Worm (Caenorhabditis elegans): ENCODE results near the gene rbmx-2.
A peak's percentile ranks its signal among the peaks of the same experiment; 100 is the strongest.

The rbmx-2 gene

ce11 chrII:6219346-6219745 lies 22.6 kb upstream of the rbmx-2 start, which contains the start of gene mks-2:
Gene mks-2, minus strand, starts transcription at chrII:6219446.
- TF ChIP-seq unc-98 (GFP tag; IDR thresholded peaks at IDR 0.05) (no peak), zip-4 (GFP tag; optimal IDR thresholded peaks at IDR 0.05) (no peak), pag-3 (tag; optimal IDR thresholded peaks at IDR 0.05; ENCODE audit: borderline replicate concordance, insufficient read depth) (no peak), grh-1 (GFP tag; IDR thresholded peaks at IDR 0.05) (no peak), isw-1 (GFP tag; IDR thresholded peaks at IDR 0.05) (no peak), lin-15B (tag; optimal IDR thresholded peaks at IDR 0.05) (no peak), snu-23 (GFP tag; optimal IDR thresholded peaks at IDR 0.05) (no peak), Y116A8C.19 (tag; optimal IDR thresholded peaks at IDR 0.05; ENCODE audit: borderline replicate concordance) (no peak), C16A3.4 (tag; optimal IDR thresholded peaks at IDR 0.05) (no peak), blmp-1 (tag; optimal IDR thresholded peaks at IDR 0.05) (no peak), hlh-4 (tag; optimal IDR thresholded peaks at IDR 0.05) (no peak), mab-9 (GFP tag; IDR thresholded peaks at IDR 0.05) (no peak), unc-130 (tag; optimal IDR thresholded peaks at IDR 0.05) (no peak), ceh-82 (tag; optimal IDR thresholded peaks at IDR 0.05) (no peak), nhr-11 (tag; optimal IDR thresholded peaks at IDR 0.05) (no peak), nhr-12 (tag; optimal IDR thresholded peaks at IDR 0.05) (no peak)

- TF ChIP-seq hpl-2 (GFP tag; optimal IDR thresholded peaks at IDR 0.05) (no peak), ceh-82 (tag; optimal IDR thresholded peaks at IDR 0.05) (no peak), ceh-63 (GFP tag; optimal IDR thresholded peaks at IDR 0.05) (no peak), efl-3 (GFP tag; optimal IDR thresholded peaks at IDR 0.05) (no peak), lin-39 (tag; optimal IDR thresholded peaks at IDR 0.05) (no peak)
Observed at ce11 chrII:6208116-6208515, 11.4 kb upstream of the rbmx-2 start, which contains the start of gene daf-37. Gene daf-37, minus strand, starts transcription at chrII:6208216.

- TF ChIP-seq hlh-4 (tag; optimal IDR thresholded peaks at IDR 0.05): no peak
- peak; percentile 37 for TF ChIP-seq lin-14 (GFP tag; optimal IDR thresholded peaks at IDR 0.05)
- peak; percentile 94 for TF ChIP-seq fkh-10 (GFP tag; optimal IDR thresholded peaks at IDR 0.05)
Observed at ce11 chrII:6207252-6207651, 10.5 kb upstream of the rbmx-2 start.

- no peak for TF ChIP-seq hlh-4 (tag; optimal IDR thresholded peaks at IDR 0.05)
- no peak for TF ChIP-seq fkh-10 (GFP tag; optimal IDR thresholded peaks at IDR 0.05)
- no peak for TF ChIP-seq hpl-2 (GFP tag; optimal IDR thresholded peaks at IDR 0.05)
- TF ChIP-seq fkh-4 (tag; optimal IDR thresholded peaks at IDR 0.05; ENCODE audit: borderline replicate concordance): no peak
- no peak for TF ChIP-seq nhr-19 (GFP tag; conservative IDR thresholded peaks at IDR 0.05)
Observed at ce11 chrII:6202910-6203309, 6.2 kb upstream of the rbmx-2 start, which contains the start of gene C30B5.17. Gene C30B5.17, minus strand, starts transcription at chrII:6203010.

- TF ChIP-seq unc-98 (GFP tag; IDR thresholded peaks at IDR 0.05): no peak
- no peak for TF ChIP-seq vab-15 (tag; optimal IDR thresholded peaks at IDR 0.05)
- TF ChIP-seq dpl-1 (GFP tag; optimal IDR thresholded peaks at IDR 0.05): no peak
- no peak for TF ChIP-seq ceh-63 (GFP tag; optimal IDR thresholded peaks at IDR 0.05)
- no peak for TF ChIP-seq efl-1 (optimal IDR thresholded peaks at IDR 0.05)
- TF ChIP-seq efl-1 (GFP tag; optimal IDR thresholded peaks at IDR 0.05 in 1 of 2): peak in 1 of 2 experiments; percentile 69
- no peak for TF ChIP-seq nhr-47 (tag; optimal IDR thresholded peaks at IDR 0.05)
- no peak for TF ChIP-seq nhr-85 (tag)
- TF ChIP-seq aha-1 (tag; optimal IDR thresholded peaks at IDR 0.05): no peak
- TF ChIP-seq zag-1 (tag; optimal IDR thresholded peaks at IDR 0.05): no peak
Observed at ce11 chrII:6199010-6199409, 2.3 kb upstream of the rbmx-2 start.

ce11 chrII:6198468-6198867 lies 1.7 kb upstream of the rbmx-2 start, which contains the start of gene szy-4:
Gene szy-4, plus strand, starts transcription at chrII:6198696.
- no peak for TF ChIP-seq nhr-19 (GFP tag; conservative IDR thresholded peaks at IDR 0.05)
- no peak for TF ChIP-seq pax-3 (tag; optimal IDR thresholded peaks at IDR 0.05)
- no peak for TF ChIP-seq hlh-17 (GFP tag; optimal IDR thresholded peaks at IDR 0.05; ENCODE audit: borderline replicate concordance)
- TF ChIP-seq fkh-8 (tag; optimal IDR thresholded peaks at IDR 0.05): no peak
- no peak for TF ChIP-seq lin-35 (GFP tag; optimal IDR thresholded peaks at IDR 0.05)
- no peak for TF ChIP-seq nhr-20 (tag; optimal IDR thresholded peaks at IDR 0.05)
- TF ChIP-seq aly-2 (tag; optimal IDR thresholded peaks at IDR 0.05): no peak
- TF ChIP-seq unc-86 (tag; optimal IDR thresholded peaks at IDR 0.05): no peak
- no peak for TF ChIP-seq lsy-2 (tag; optimal IDR thresholded peaks at IDR 0.05)
- no peak for TF ChIP-seq unc-30 (tag; optimal IDR thresholded peaks at IDR 0.05)
- no peak for TF ChIP-seq nhr-85 (tag)
- TF ChIP-seq ceh-88 (GFP tag; IDR thresholded peaks at IDR 0.05): no peak
- no peak for TF ChIP-seq rnt-1 (tag; optimal IDR thresholded peaks at IDR 0.05)
- no peak for TF ChIP-seq dsc-1 (tag; optimal IDR thresholded peaks at IDR 0.05)
- TF ChIP-seq lin-13 (GFP tag; optimal IDR thresholded peaks at IDR 0.05): no peak
- no peak for TF ChIP-seq hlh-4 (tag; optimal IDR thresholded peaks at IDR 0.05)

All from whole organism, L1 larva.